Worm (Caenorhabditis elegans) whole organism, late embryonic: ENCODE measurements around the gene vps-53.

Source experiments
- C38D4.7 ChIP-seq: fragments of 200-800 bp; sonication (Bioruptor generic); optimal IDR thresholded peaks from 2 replicates; lab custom pipeline; 2018; ENCODE audit warnings: mild to moderate bottlenecking, missing genetic modification characterization, moderate library complexity, missing compliant biosample characterization
- ama-1 ChIP-seq: fragments of 150-350 bp; optimal IDR thresholded peaks from 2 replicates; lab custom pipeline; 2014
- elt-4 ChIP-seq: sonication (generic microtip); optimal IDR thresholded peaks from 2 replicates; lab custom pipeline; 2016; ENCODE audit warnings: missing genetic modification characterization, missing compliant biosample characterization
- eyg-1 ChIP-seq: sonication (generic microtip); optimal IDR thresholded peaks from 2 replicates; lab custom pipeline; 2016; ENCODE audit warnings: missing genotype, missing genetic modification characterization, missing compliant biosample characterization
- fkh-6 ChIP-seq: sonication (generic microtip); optimal IDR thresholded peaks from 2 replicates; lab custom pipeline; 2016; ENCODE audit warnings: missing genetic modification characterization, missing compliant biosample characterization
- hlh-8 ChIP-seq: sonication (generic microtip); optimal IDR thresholded peaks from 2 replicates; lab custom pipeline; 2016; ENCODE audit warnings: missing genotype, missing genetic modification characterization, missing compliant biosample characterization
- nfya-1 ChIP-seq: sonication (generic microtip); optimal IDR thresholded peaks from 2 replicates; lab custom pipeline; 2017; ENCODE audit warnings: missing genetic modification characterization, mild to moderate bottlenecking, missing compliant biosample characterization, antibody characterized with exemption, moderate library complexity
- nhr-11 ChIP-seq: fragments of 150-350 bp; optimal IDR thresholded peaks from 2 replicates; lab custom pipeline; 2014; ENCODE audit warnings: missing biosample characterization, missing genetic modification characterization
- npax-4 ChIP-seq: sonication (generic microtip); optimal IDR thresholded peaks from 2 replicates; lab custom pipeline; 2016; ENCODE audit warnings: missing genetic modification characterization, missing compliant biosample characterization
- pqm-1 ChIP-seq: sonication (generic microtip); optimal IDR thresholded peaks from 2 replicates; lab custom pipeline; 2016; ENCODE audit warnings: missing genetic modification characterization, missing compliant biosample characterization
- unc-86 ChIP-seq: sonication (generic microtip); optimal IDR thresholded peaks from 2 replicates; lab custom pipeline; 2016; ENCODE audit warnings: missing genetic modification characterization, missing compliant biosample characterization
- zip-5 ChIP-seq: sonication (generic microtip); optimal IDR thresholded peaks from 2 replicates; lab custom pipeline; 2016; ENCODE audit warnings: missing genetic modification characterization, missing compliant biosample characterization

ce11 chrIII:9783133-9783590 lies 25.8 kb upstream of the vps-53 start:
- TF ChIP-seq ama-1 (lab: Kevin White, UChicago) (no peak), elt-4 (tag; lab: Kevin White, UChicago) (no peak), npax-4 (no peak), hlh-8 (tag; lab: Kevin White, UChicago) (no peak), fkh-6 (tag; lab: Kevin White, UChicago) (no peak), eyg-1 (no peak), C38D4.7 (no peak), zip-5 (tag; lab: Kevin White, UChicago) (no peak), nfya-1 (no peak), pqm-1 (no peak), nhr-11 (no peak), unc-86 (tag; lab: Kevin White, UChicago) (no peak)
